Worm (Caenorhabditis elegans) whole organism, midembryonic: ENCODE measurements around the gene pacs-1.

Experiments used
- cog-1 ChIP-seq: sonication (generic microtip); optimal IDR thresholded peaks from 2 replicates; lab custom pipeline; 2016; ENCODE audit warnings: missing genetic modification characterization, missing compliant biosample characterization
- flt-1 ChIP-seq: fragments of 200-800 bp; sonication (Bioruptor generic); IDR thresholded peaks from 2 replicates; pipeline ENCODE4 v1.3.6; 2022; ENCODE audit warnings: missing genetic modification characterization, missing compliant biosample characterization

DNA sequence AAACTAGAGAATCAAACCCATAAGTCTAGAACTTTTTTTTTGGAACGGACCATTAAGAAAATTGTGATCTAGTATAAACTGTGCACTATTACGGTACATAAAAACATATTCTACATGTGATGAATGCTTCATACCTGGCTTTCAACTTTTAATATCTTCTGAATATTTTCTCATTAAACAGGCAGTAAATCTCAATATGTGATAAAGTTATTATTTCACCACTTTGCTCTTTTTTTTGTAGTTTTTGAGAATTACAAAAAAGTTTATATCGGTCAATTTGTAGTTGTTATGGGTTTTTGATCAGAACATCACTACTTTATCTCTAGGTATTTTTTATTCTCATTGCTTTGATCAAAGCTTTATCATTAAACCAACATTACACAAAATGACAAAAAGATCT lies 7.3 kb upstream of the pacs-1 start:
- TF ChIP-seq cog-1 (tag; lab: Kevin White, UChicago) (no peak), flt-1 (GFP tag; lab: Robert Waterston, UW) (no peak)
